Fruit fly (Drosophila melanogaster) whole organism, embryonic: ENCODE measurements around the gene DEF8.
A peak's percentile ranks its signal among the peaks of the same experiment; 100 is the strongest.

Experiments used
- CG1024 ChIP-seq: fragments of 200-800 bp; sonication (Bioruptor generic); IDR thresholded peaks from 2 replicates; pipeline ENCODE4 v1.3.6; 2022; ENCODE audit warnings: missing biosample characterization, missing genetic modification characterization
- CG10979 ChIP-seq: fragments of 200-800 bp; sonication (Bioruptor generic); optimal IDR thresholded peaks from 2 replicates; lab custom pipeline; 2018; ENCODE audit warnings: missing biosample characterization, mild to moderate bottlenecking, missing genetic modification characterization, moderate library complexity
- CG11398 ChIP-seq: fragments of 200-800 bp; sonication (Bioruptor generic); optimal IDR thresholded peaks from 2 replicates; lab custom pipeline; 2016; ENCODE audit warnings: missing biosample characterization, missing genetic modification characterization
- CG11560 ChIP-seq: fragments of 200-800 bp; sonication (Bioruptor generic); IDR thresholded peaks from 3 replicates; pipeline ENCODE4 v1.3.6; 2022; ENCODE audit warnings: missing biosample characterization, missing genetic modification characterization
- CG11723 ChIP-seq: fragments of 200-800 bp; sonication (Bioruptor generic); optimal IDR thresholded peaks from 2 replicates; lab custom pipeline; 2017; ENCODE audit warnings: missing biosample characterization, mild to moderate bottlenecking, missing genetic modification characterization
- CG15479 ChIP-seq: fragments of 200-800 bp; sonication (Bioruptor generic); optimal IDR thresholded peaks from 3 replicates; lab custom pipeline; 2019; ENCODE audit warnings: missing biosample characterization, mild to moderate bottlenecking, missing genetic modification characterization, moderate library complexity
- CG15696 ChIP-seq: fragments of 200-800 bp; sonication (Bioruptor generic); optimal IDR thresholded peaks from 2 replicates; lab custom pipeline; 2019; ENCODE audit warnings: missing biosample characterization, mild to moderate bottlenecking, missing genetic modification characterization, moderate library complexity
- CG17359 ChIP-seq: fragments of 200-800 bp; sonication (Bioruptor generic); optimal IDR thresholded peaks from 3 replicates; lab custom pipeline; 2018; ENCODE audit warnings: missing biosample characterization, mild to moderate bottlenecking, missing genetic modification characterization, moderate library complexity
- CG18599 ChIP-seq: fragments of 200-800 bp; sonication (Bioruptor generic); optimal IDR thresholded peaks from 3 replicates; lab custom pipeline; 2017; ENCODE audit warnings: missing biosample characterization, missing genetic modification characterization, mild to moderate bottlenecking, moderate library complexity, missing genetic modification reagents
- CG2678 ChIP-seq: fragments of 200-800 bp; sonication (Bioruptor generic); optimal IDR thresholded peaks from 3 replicates; lab custom pipeline; 2019; ENCODE audit warnings: missing biosample characterization, mild to moderate bottlenecking, missing genetic modification characterization, moderate library complexity
- CG2712 ChIP-seq: fragments of 200-800 bp; optimal IDR thresholded peaks from 3 replicates; lab custom pipeline; 2019; ENCODE audit warnings: missing biosample characterization, mild to moderate bottlenecking, missing genetic modification characterization, moderate library complexity
- CG2875 ChIP-seq: fragments of 200-800 bp; sonication (Bioruptor generic); optimal IDR thresholded peaks from 2 replicates; lab custom pipeline; 2017; ENCODE audit warnings: missing biosample characterization, mild to moderate bottlenecking, missing genetic modification characterization, missing genetic modification reagents
- CG2889 ChIP-seq: fragments of 200-800 bp; sonication (Bioruptor generic); IDR thresholded peaks from 3 replicates; pipeline ENCODE4 v1.3.6; 2022; ENCODE audit warnings: missing biosample characterization, missing genetic modification characterization
- CG31365 ChIP-seq: fragments of 200-800 bp; sonication (Bioruptor generic); optimal IDR thresholded peaks from 2 replicates; lab custom pipeline; 2018; ENCODE audit warnings: missing biosample characterization, mild to moderate bottlenecking, missing genetic modification characterization
- CG32532 ChIP-seq: fragments of 200-800 bp; sonication (Bioruptor generic); IDR thresholded peaks from 2 replicates; pipeline ENCODE4 v1.3.6; 2022; ENCODE audit warnings: missing biosample characterization, missing genetic modification characterization
- CG3995 ChIP-seq: fragments of 200-800 bp; sonication (Bioruptor generic); optimal IDR thresholded peaks from 3 replicates; lab custom pipeline; 2016; ENCODE audit warnings: missing biosample characterization, missing genetic modification characterization
- CG4404 ChIP-seq: fragments of 200-800 bp; sonication (Bioruptor generic); IDR thresholded peaks from 2 replicates; pipeline ENCODE4 v1.3.6; 2022; ENCODE audit warnings: missing biosample characterization, missing genetic modification characterization
- CG4730 ChIP-seq: fragments of 200-800 bp; sonication (Bioruptor generic); IDR thresholded peaks from 2 replicates; pipeline ENCODE4 v1.3.6; 2022; ENCODE audit warnings: missing biosample characterization, missing genetic modification characterization
- CG6813 ChIP-seq: fragments of 200-800 bp; sonication (Bioruptor generic); optimal IDR thresholded peaks from 2 replicates; lab custom pipeline; 2017; ENCODE audit warnings: missing biosample characterization, missing genetic modification characterization, mild to moderate bottlenecking, moderate library complexity, missing genetic modification reagents
- CG7928 ChIP-seq: fragments of 200-800 bp; sonication (Bioruptor generic); optimal IDR thresholded peaks from 2 replicates; lab custom pipeline; 2017; ENCODE audit warnings: missing biosample characterization, mild to moderate bottlenecking, missing genetic modification characterization
- CG7963 ChIP-seq: fragments of 200-800 bp; sonication (Bioruptor generic); IDR thresholded peaks from 3 replicates; pipeline ENCODE4 v1.3.6; 2022; ENCODE audit warnings: missing biosample characterization, missing genetic modification characterization; ENCODE audit not compliant: partially characterized antibody
- CG9932 ChIP-seq: fragments of 200-800 bp; sonication (Bioruptor generic); IDR thresholded peaks from 2 replicates; pipeline ENCODE4 v1.3.6; 2022; ENCODE audit warnings: missing biosample characterization, missing genetic modification characterization
- D19B ChIP-seq: fragments of 200-800 bp; sonication (Bioruptor generic); optimal IDR thresholded peaks from 2 replicates; lab custom pipeline; 2017; ENCODE audit warnings: missing biosample characterization, mild to moderate bottlenecking, missing genetic modification characterization
- Deaf1 ChIP-seq: fragments of 200-800 bp; optimal IDR thresholded peaks from 3 replicates; lab custom pipeline; 2019; ENCODE audit warnings: missing biosample characterization, mild to moderate bottlenecking, missing genetic modification characterization, moderate library complexity
- Dll ChIP-seq: fragments of 200-800 bp; sonication (Bioruptor generic); IDR thresholded peaks from 4 replicates; pipeline ENCODE4 v1.3.6; 2022; ENCODE audit warnings: missing biosample characterization, missing genetic modification characterization; ENCODE audit not compliant: partially characterized antibody
- Fer3 ChIP-seq: fragments of 200-800 bp; sonication (Bioruptor generic); optimal IDR thresholded peaks from 2 replicates; lab custom pipeline; 2018; ENCODE audit warnings: missing biosample characterization, mild to moderate bottlenecking, missing genetic modification characterization, moderate library complexity
- Hmx ChIP-seq: fragments of 200-800 bp; sonication (Bioruptor generic); optimal IDR thresholded peaks from 2 replicates; lab custom pipeline; 2016; ENCODE audit warnings: missing biosample characterization, missing genetic modification characterization
- Meics ChIP-seq: fragments of 200-800 bp; sonication (Bioruptor generic); optimal IDR thresholded peaks from 2 replicates; lab custom pipeline; 2017; ENCODE audit warnings: missing biosample characterization, mild to moderate bottlenecking, missing genetic modification characterization
- Ravus ChIP-seq: fragments of 200-800 bp; sonication (Bioruptor generic); IDR thresholded peaks from 2 replicates; pipeline ENCODE4 v1.3.6; 2022; ENCODE audit warnings: missing biosample characterization, missing genetic modification characterization
- Sry-β ChIP-seq: fragments of 200-800 bp; sonication (Bioruptor generic); optimal IDR thresholded peaks from 2 replicates; lab custom pipeline; 2018; ENCODE audit warnings: missing biosample characterization, mild to moderate bottlenecking, missing genetic modification characterization, moderate library complexity
- Xrp1 ChIP-seq: fragments of 200-800 bp; sonication (Bioruptor generic); IDR thresholded peaks from 2 replicates; pipeline ENCODE4 v1.3.6; 2022; ENCODE audit warnings: missing biosample characterization, missing genetic modification characterization
- ap ChIP-seq: fragments of 200-800 bp; sonication (Bioruptor generic); IDR thresholded peaks from 2 replicates; pipeline ENCODE4 v1.3.6; 2022; ENCODE audit warnings: missing biosample characterization, missing genetic modification characterization
- ato ChIP-seq: fragments of 200-800 bp; sonication (Bioruptor generic); IDR thresholded peaks from 2 replicates; pipeline ENCODE4 v1.3.6; 2022; ENCODE audit warnings: missing biosample characterization, missing genetic modification characterization; ENCODE audit not compliant: partially characterized antibody
- bbx ChIP-seq: fragments of 200-800 bp; sonication (Bioruptor generic); IDR thresholded peaks from 2 replicates; pipeline ENCODE4 v1.3.6; 2022; ENCODE audit warnings: missing biosample characterization, missing genetic modification characterization; ENCODE audit not compliant: partially characterized antibody
- bsh ChIP-seq, 2 experiments: fragments of 200-800 bp; sonication (Bioruptor generic); optimal IDR thresholded peaks; 2 replicates each; lab custom pipeline; 2017 to 2018; ENCODE audit warnings: mild to moderate bottlenecking in 2 of 2, missing biosample characterization in 2 of 2, missing genetic modification characterization in 2 of 2, moderate library complexity in 1 of 2
- btn ChIP-seq: fragments of 200-800 bp; sonication (Bioruptor generic); optimal IDR thresholded peaks from 2 replicates; lab custom pipeline; 2016; ENCODE audit warnings: missing biosample characterization, missing genetic modification characterization
- danr ChIP-seq: fragments of 200-800 bp; sonication (Bioruptor generic); IDR thresholded peaks from 2 replicates; pipeline ENCODE4 v1.3.6; 2022; ENCODE audit warnings: missing biosample characterization, missing genetic modification characterization
- emc ChIP-seq: fragments of 200-800 bp; sonication (Bioruptor generic); optimal IDR thresholded peaks from 2 replicates; lab custom pipeline; 2016; ENCODE audit warnings: missing biosample characterization, missing genetic modification characterization
- exex ChIP-seq: fragments of 200-800 bp; sonication (Bioruptor generic); optimal IDR thresholded peaks from 4 replicates; lab custom pipeline; 2018; ENCODE audit warnings: missing biosample characterization, mild to moderate bottlenecking, missing genetic modification characterization, moderate library complexity
- fd96Cb ChIP-seq: fragments of 200-800 bp; sonication (Bioruptor generic); optimal IDR thresholded peaks from 2 replicates; lab custom pipeline; 2018; ENCODE audit warnings: missing biosample characterization, mild to moderate bottlenecking, missing genetic modification characterization, moderate library complexity
- ind ChIP-seq: fragments of 200-800 bp; sonication (Bioruptor generic); optimal IDR thresholded peaks from 3 replicates; lab custom pipeline; 2016; ENCODE audit warnings: missing biosample characterization, missing genetic modification characterization
- kay ChIP-seq: fragments of 200-800 bp; sonication (Bioruptor generic); optimal IDR thresholded peaks from 2 replicates; lab custom pipeline; 2016; ENCODE audit warnings: missing biosample characterization, missing genetic modification characterization
- luna ChIP-seq: fragments of 200-800 bp; sonication (Bioruptor generic); optimal IDR thresholded peaks from 2 replicates; lab custom pipeline; 2016; ENCODE audit warnings: missing biosample characterization, missing genetic modification characterization
- salm ChIP-seq: fragments of 200-800 bp; sonication (Bioruptor generic); optimal IDR thresholded peaks from 2 replicates; lab custom pipeline; 2018; ENCODE audit warnings: missing biosample characterization, mild to moderate bottlenecking, missing genetic modification characterization
- shn ChIP-seq: fragments of 200-800 bp; sonication (Bioruptor generic); optimal IDR thresholded peaks from 3 replicates; lab custom pipeline; 2016; ENCODE audit warnings: missing biosample characterization, missing genetic modification characterization
- tx ChIP-seq: fragments of 200-800 bp; sonication (Bioruptor generic); optimal IDR thresholded peaks from 2 replicates; lab custom pipeline; 2016; ENCODE audit warnings: missing biosample characterization, missing genetic modification characterization
- unpg ChIP-seq: fragments of 200-800 bp; sonication (Bioruptor generic); optimal IDR thresholded peaks from 3 replicates; lab custom pipeline; 2018; ENCODE audit warnings: missing biosample characterization, mild to moderate bottlenecking, missing genetic modification characterization, moderate library complexity
- wor ChIP-seq: fragments of 200-800 bp; sonication (Bioruptor generic); IDR thresholded peaks from 2 replicates; pipeline ENCODE4 v1.3.6; 2022; ENCODE audit warnings: missing biosample characterization, missing genetic modification characterization

The DEF8 gene

DNA sequence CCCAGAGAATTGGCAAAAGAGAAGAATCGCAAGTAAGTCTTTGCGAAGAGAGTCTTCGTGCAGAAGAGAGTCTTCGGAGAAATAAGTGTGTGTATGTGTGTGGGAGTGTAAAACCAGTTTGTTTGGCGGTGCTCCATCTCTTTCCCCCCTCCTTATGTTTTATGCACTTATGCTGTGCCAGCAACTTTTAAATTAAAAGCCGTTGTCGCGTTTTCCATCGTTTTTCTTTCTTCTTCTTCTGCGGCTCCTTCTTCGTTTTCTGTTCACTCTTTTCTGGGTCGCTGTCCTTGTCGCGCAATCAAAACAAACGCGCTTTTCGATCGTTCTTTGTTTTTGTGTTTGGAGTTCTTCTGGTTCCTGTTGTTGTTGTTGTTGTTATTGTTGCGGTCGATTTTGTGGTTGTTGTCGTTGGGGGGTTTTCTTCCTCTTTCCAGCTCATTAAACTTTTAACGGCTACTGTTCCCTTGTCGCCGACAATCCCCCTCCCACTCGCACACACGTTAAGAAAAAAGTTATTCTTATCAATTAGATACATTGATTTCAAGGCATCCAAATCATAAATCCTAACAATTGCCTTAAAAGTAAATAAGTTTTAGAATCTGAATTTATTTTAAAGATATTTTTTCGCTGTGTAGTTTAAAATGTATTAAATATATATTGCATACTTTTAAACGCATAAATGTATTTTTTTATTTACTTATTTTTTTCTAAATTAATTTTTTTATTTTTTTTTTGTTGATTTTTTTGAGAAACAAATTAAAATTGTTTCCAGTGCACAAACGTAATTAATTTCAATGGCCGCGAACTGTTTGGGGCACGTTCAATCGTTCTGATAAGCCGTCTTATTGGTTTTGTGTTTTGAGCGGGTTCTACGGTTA is 20.6 kb upstream of the DEF8 start (continued):
- TF ChIP-seq CG2712 (peak; percentile 97), D19B (no peak), CG1024 (GFP tag; lab: Robert Waterston, UW) (no peak), ind (GFP tag; lab: Kevin White, UChicago) (peak; percentile 67), bsh (GFP tag; optimal IDR thresholded peaks at IDR 0.05; lab: Kevin White, UChicago) (peak; percentile 52 to 95), Meics (GFP tag; lab: Kevin White, UChicago) (peak; percentile 82), Hmx (GFP tag; lab: Kevin White, UChicago) (no peak), CG32532 (GFP tag; lab: Robert Waterston, UW) (peak; percentile 63), fd96Cb (tag; lab: Kevin White, UChicago) (peak; percentile 86), CG6813 (GFP tag; lab: Kevin White, UChicago) (peak; percentile 54), tx (no peak), CG4404 (GFP tag; lab: Robert Waterston, UW) (no peak; the same call in 1 of the 2 replicates), Sry-β (no peak), CG10979 (tag; lab: Kevin White, UChicago) (peak; percentile 95), luna (GFP tag; lab: Kevin White, UChicago) (no peak), unpg (peak; percentile 86), CG15696 (tag; lab: Kevin White, UChicago) (peak; percentile 79), Deaf1 (tag; lab: Kevin White, UChicago) (peak; percentile 70), emc (no peak), wor (GFP tag; lab: Robert Waterston, UW) (peak; percentile 66), CG18599 (GFP tag; lab: Kevin White, UChicago) (no peak), shn (GFP tag; lab: Kevin White, UChicago) (peak; percentile 33), CG11398 (GFP tag; lab: Kevin White, UChicago) (peak; percentile 36), Fer3 (tag; lab: Kevin White, UChicago) (peak; percentile 79), CG15479 (GFP tag; lab: Kevin White, UChicago) (no peak), exex (tag; lab: Kevin White, UChicago) (peak; percentile 60), CG11723 (no peak), salm (tag; lab: Kevin White, UChicago) (peak; percentile 53), CG9932 (no peak; the same call in 1 of the 2 replicates), CG2875 (GFP tag; lab: Kevin White, UChicago) (peak; percentile 64), CG4730 (GFP tag; lab: Robert Waterston, UW) (peak; percentile 67), CG7963 (GFP tag; lab: Robert Waterston, UW) (no peak; the same call in 2 of the 3 replicates), CG7928 (GFP tag; lab: Kevin White, UChicago) (no peak), danr (peak; percentile 50; the same call in 1 of the 2 replicates), ap (no peak), CG2678 (tag; lab: Kevin White, UChicago) (peak; percentile 95), CG2889 (peak; percentile 51; the same call in 1 of the 3 replicates), CG17359 (tag; lab: Kevin White, UChicago) (peak; percentile 88), Xrp1 (GFP tag; lab: Robert Waterston, UW) (peak; percentile 88), kay (peak; percentile 40), bbx (GFP tag; lab: Robert Waterston, UW) (no peak), CG11560 (tag; lab: Robert Waterston, UW) (no peak; the same call in 2 of the 3 replicates), CG31365 (no peak), Ravus (GFP tag; lab: Robert Waterston, UW) (no peak; the same call in 1 of the 2 replicates), CG3995 (GFP tag; lab: Kevin White, UChicago) (no peak), btn (GFP tag; lab: Kevin White, UChicago) (no peak), ato (no peak), Dll (GFP tag; lab: Robert Waterston, UW) (no peak)
